Fruit fly (Drosophila melanogaster): Measurements from ENCODE around the gene Dna2.

The Dna2 gene

dm6 chrX:10029730-10030129, 19.4 kb downstream of the Dna2 start:
- TF ChIP-seq Lpt (GFP tag; optimal IDR thresholded peaks at IDR 0.05) (no peak), CG3032 (tag; optimal IDR thresholded peaks at IDR 0.05) (no peak), Hr39 (GFP tag; optimal IDR thresholded peaks at IDR 0.05) (no peak), CG3919 (GFP tag; optimal IDR thresholded peaks at IDR 0.05) (no peak), CG8119 (GFP tag; IDR thresholded peaks at IDR 0.05) (0 out of 3 replicates have a peak, but pooled peaks have one; percentile 2), Smox (GFP tag; optimal IDR thresholded peaks at IDR 0.05) (no peak), CG10669 (GFP tag; optimal IDR thresholded peaks at IDR 0.05) (no peak)

dm6 chrX:10039528-10039927, 29.2 kb downstream of the Dna2 start:
- TF ChIP-seq svp (GFP tag) (peak; percentile 94), vri (GFP tag; optimal IDR thresholded peaks at IDR 0.05) (peak; percentile 38), dsx (GFP tag; optimal IDR thresholded peaks at IDR 0.05; ENCODE audit: poor library complexity, severe bottlenecking) (no peak)

- TF ChIP-seq Ets96B (tag; optimal IDR thresholded peaks at IDR 0.05), result no peak
- TF ChIP-seq CG10631 (GFP tag; optimal IDR thresholded peaks at IDR 0.05), result no peak
- TF ChIP-seq CG11902 (GFP tag; optimal IDR thresholded peaks at IDR 0.05), result no peak
- TF ChIP-seq fkh (GFP tag; optimal IDR thresholded peaks at IDR 0.05), result no peak
- no peak for TF ChIP-seq fd85E (GFP tag; optimal IDR thresholded peaks at IDR 0.05)
Observed at dm6 chrX:10043873-10044272, 33.6 kb downstream of the Dna2 start.

dm6 chrX:10045763-10046162, 35.5 kb downstream of the Dna2 start:
- TF ChIP-seq CG8119 (GFP tag; IDR thresholded peaks at IDR 0.05), result 0 out of 3 replicates have a peak, but pooled peaks have one; percentile 26
- no peak for TF ChIP-seq CG8632 (GFP tag; optimal IDR thresholded peaks at IDR 0.05)
- TF ChIP-seq eg (GFP tag; IDR thresholded peaks at IDR 0.05), result peak; percentile 40; the same call in 1 of the 3 replicates
- TF ChIP-seq Eip78C (GFP tag), result peak; percentile 48
- 0 out of 3 replicates have a peak, but pooled peaks have one; percentile 34 for TF ChIP-seq CG6163 (GFP tag; IDR thresholded peaks at IDR 0.05)

dm6 chrX:10046760-10047159, 36.5 kb downstream of the Dna2 start:
- TF ChIP-seq CG32006 (GFP tag; optimal IDR thresholded peaks at IDR 0.05), result no peak
- no peak for TF ChIP-seq dsx (GFP tag; optimal IDR thresholded peaks at IDR 0.05; ENCODE audit: poor library complexity, severe bottlenecking)
- TF ChIP-seq dac (GFP tag; optimal IDR thresholded peaks at IDR 0.05), result no peak
- no peak for TF ChIP-seq Sox14 (GFP tag; optimal IDR thresholded peaks at IDR 0.05)
- TF ChIP-seq OdsH (GFP tag; optimal IDR thresholded peaks at IDR 0.05), result no peak
- no peak for TF ChIP-seq acj6 (GFP tag; optimal IDR thresholded peaks at IDR 0.05)
- peak; percentile 86 for TF ChIP-seq vri (GFP tag; optimal IDR thresholded peaks at IDR 0.05)
- no peak for TF ChIP-seq Gug (GFP tag; IDR thresholded peaks at IDR 0.05)
- no peak for TF ChIP-seq CG4318 (GFP tag; optimal IDR thresholded peaks at IDR 0.05)
- TF ChIP-seq CG8119 (GFP tag; IDR thresholded peaks at IDR 0.05), result 0 out of 3 replicates have a peak, but pooled peaks have one; percentile 14
- peak; percentile 49 for TF ChIP-seq Blimp-1 (GFP tag; optimal IDR thresholded peaks at IDR 0.05)
- TF ChIP-seq CG11902 (GFP tag; optimal IDR thresholded peaks at IDR 0.05), result no peak

- TF ChIP-seq CG31627 (GFP tag; optimal IDR thresholded peaks at IDR 0.05), result no peak
- TF ChIP-seq OdsH (GFP tag; optimal IDR thresholded peaks at IDR 0.05), result no peak
- no peak for TF ChIP-seq Eip78C (GFP tag)
- no peak for TF ChIP-seq CG3032 (tag; optimal IDR thresholded peaks at IDR 0.05)
- TF ChIP-seq CG6792 (GFP tag; optimal IDR thresholded peaks at IDR 0.05), result no peak
- no peak for TF ChIP-seq CG11294 (GFP tag; IDR thresholded peaks at IDR 0.05)
- no peak for TF ChIP-seq Smox (GFP tag; optimal IDR thresholded peaks at IDR 0.05)
- no peak for TF ChIP-seq CG15336 (GFP tag; IDR thresholded peaks at IDR 0.05)
- TF ChIP-seq Hr4 (GFP tag; optimal IDR thresholded peaks at IDR 0.05), result no peak
- TF ChIP-seq svp (GFP tag), result peak; percentile 41
- peak; percentile 21 for TF ChIP-seq vri (GFP tag; optimal IDR thresholded peaks at IDR 0.05)
- no peak for TF ChIP-seq Ets21C (GFP tag; optimal IDR thresholded peaks at IDR 0.05)
- TF ChIP-seq CG8319 (GFP tag; optimal IDR thresholded peaks at IDR 0.05), result no peak
- TF ChIP-seq dac (GFP tag; optimal IDR thresholded peaks at IDR 0.05), result no peak
- peak; percentile 15 for TF ChIP-seq CG3919 (GFP tag; optimal IDR thresholded peaks at IDR 0.05)
- TF ChIP-seq CG32006 (GFP tag; optimal IDR thresholded peaks at IDR 0.05), result no peak
- no peak for TF ChIP-seq CG6854 (GFP tag; optimal IDR thresholded peaks at IDR 0.05)
- no peak for TF ChIP-seq eg (GFP tag; IDR thresholded peaks at IDR 0.05)
- TF ChIP-seq topi (GFP tag; optimal IDR thresholded peaks at IDR 0.05), result no peak
- no peak for TF ChIP-seq Lpt (GFP tag; optimal IDR thresholded peaks at IDR 0.05)
- TF ChIP-seq Ets96B (tag; optimal IDR thresholded peaks at IDR 0.05), result no peak
Observed at dm6 chrX:10047961-10048360, 37.7 kb downstream of the Dna2 start.

Data from whole organism, prepupa.